Fruit fly (Drosophila melanogaster) whole organism, adult: ENCODE data around the gene Dhdds.

Source experiments
- CG12768 ChIP-seq: fragments of 200-800 bp; sonication (Bioruptor generic); optimal IDR thresholded peaks from 2 replicates; lab custom pipeline; 2017; ENCODE audit warnings: missing biosample characterization, missing genetic modification characterization, mild to moderate bottlenecking, moderate library complexity, missing genetic modification reagents
- CG1620 ChIP-seq: fragments of 200-800 bp; sonication (Bioruptor generic); optimal IDR thresholded peaks from 2 replicates; lab custom pipeline; 2016; ENCODE audit warnings: missing biosample characterization, missing genetic modification characterization
- CG33017 ChIP-seq: fragments of 200-800 bp; sonication (Bioruptor generic); optimal IDR thresholded peaks from 2 replicates; lab custom pipeline; 2018; ENCODE audit warnings: missing biosample characterization, mild to moderate bottlenecking, missing genetic modification characterization, moderate library complexity
- Crg-1 ChIP-seq: fragments of 200-800 bp; sonication (Bioruptor generic); optimal IDR thresholded peaks from 2 replicates; lab custom pipeline; 2016; ENCODE audit warnings: missing biosample characterization, missing genetic modification characterization
- Hr96 ChIP-seq: fragments of 200-800 bp; sonication (Bioruptor generic); optimal IDR thresholded peaks from 2 replicates; lab custom pipeline; 2016; ENCODE audit warnings: missing biosample characterization, missing genetic modification characterization
- cic ChIP-seq: fragments of 200-800 bp; sonication (Bioruptor generic); optimal IDR thresholded peaks from 2 replicates; lab custom pipeline; 2017; ENCODE audit warnings: missing biosample characterization, mild to moderate bottlenecking, missing genetic modification characterization, moderate library complexity
- cnc ChIP-seq, 2 experiments: fragments of >200 bp; optimal IDR thresholded peaks; 2 replicates each; lab custom pipeline; 2017
- tj ChIP-seq: fragments of 200-800 bp; sonication (Bioruptor generic); optimal IDR thresholded peaks from 3 replicates; lab custom pipeline; 2017; ENCODE audit warnings: missing biosample characterization, mild to moderate bottlenecking, missing genetic modification characterization, moderate library complexity

DNA sequence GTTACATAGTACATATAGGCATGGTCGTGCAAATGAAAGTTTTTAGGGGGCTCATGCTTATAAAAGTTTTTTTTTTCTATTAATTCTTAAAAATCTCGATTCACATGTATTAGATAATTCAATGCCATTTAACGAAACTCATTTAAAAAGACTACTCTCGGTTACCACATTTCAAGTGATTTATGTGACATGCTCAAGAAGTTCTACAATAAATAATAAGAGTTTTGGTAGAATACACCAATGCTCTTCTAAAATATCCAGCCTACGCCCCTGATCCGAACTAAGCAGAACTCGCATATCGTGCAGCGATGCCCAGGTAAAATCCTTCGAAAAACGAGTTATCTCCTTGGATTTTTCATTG, 40.6 kb downstream of the Dhdds start:
- TF ChIP-seq cnc (optimal IDR thresholded peaks at IDR 0.05; lab: Kevin White, UChicago) (no peak), CG12768 (GFP tag; lab: Kevin White, UChicago) (no peak), tj (GFP tag; lab: Kevin White, UChicago) (no peak), CG1620 (GFP tag; lab: Kevin White, UChicago) (peak; percentile 17), Crg-1 (GFP tag; lab: Kevin White, UChicago) (no peak), Hr96 (GFP tag; lab: Kevin White, UChicago) (no peak), cic (no peak), CG33017 (tag; lab: Kevin White, UChicago) (no peak)
